Worm (Caenorhabditis elegans) whole organism, L4 larva: Measurements from ENCODE around the gene C02F5.5.
A peak's percentile ranks its signal among the peaks of the same experiment; 100 is the strongest.

ENCODE experiments used
- F26F4.8 ChIP-seq: fragments of 200-800 bp; sonication (Bioruptor generic); conservative IDR thresholded peaks from 2 replicates; pipeline ENCODE4 v1.3.6; 2022; ENCODE audit warnings: missing genetic modification characterization, missing compliant biosample characterization
- F49E8.2 ChIP-seq: sonication (generic microtip); optimal IDR thresholded peaks from 2 replicates; lab custom pipeline; 2016; ENCODE audit warnings: missing compliant biosample characterization, mild to moderate bottlenecking, missing genetic modification characterization, borderline replicate concordance
- T26A8.4 ChIP-seq: fragments of 200-800 bp; sonication (Bioruptor generic); IDR thresholded peaks from 2 replicates; pipeline ENCODE4 v1.3.6; 2022; ENCODE audit warnings: missing genetic modification characterization, missing compliant biosample characterization
- ZK337.2 ChIP-seq: fragments of 200-800 bp; sonication (Bioruptor generic); IDR thresholded peaks from 2 replicates; pipeline ENCODE4 v1.3.6; 2022; ENCODE audit warnings: missing genetic modification reagents, missing genetic modification characterization, missing compliant biosample characterization
- aly-2 ChIP-seq: sonication (generic microtip); optimal IDR thresholded peaks from 2 replicates; lab custom pipeline; 2018; ENCODE audit warnings: missing biosample characterization, missing genetic modification characterization
- ctbp-1 ChIP-seq: fragments of 200-800 bp; sonication (Bioruptor generic); IDR thresholded peaks from 2 replicates; pipeline ENCODE4 v1.3.6; 2022; ENCODE audit warnings: missing genetic modification reagents, missing genetic modification characterization, missing compliant biosample characterization
- daf-12 ChIP-seq: fragments of 150-350 bp; optimal IDR thresholded peaks from 2 replicates; lab custom pipeline; 2014; ENCODE audit warnings: missing biosample characterization, missing genetic modification reagents, missing genetic modification characterization
- fkh-10 ChIP-seq: fragments of 150-350 bp; optimal IDR thresholded peaks from 2 replicates; lab custom pipeline; 2014; ENCODE audit warnings: missing biosample characterization, missing genetic modification reagents, missing genetic modification characterization
- lin-13 ChIP-seq: fragments of 150-350 bp; optimal IDR thresholded peaks from 2 replicates; lab custom pipeline; 2014; ENCODE audit warnings: missing biosample characterization, missing genetic modification reagents, missing genetic modification characterization
- lin-15B ChIP-seq: fragments of 150-350 bp; sonication (generic microtip); optimal IDR thresholded peaks from 3 replicates; lab custom pipeline; 2014; ENCODE audit warnings: missing biosample characterization, missing genetic modification characterization
- lir-3 ChIP-seq: sonication (generic microtip); optimal IDR thresholded peaks from 2 replicates; lab custom pipeline; 2016; ENCODE audit warnings: mild to moderate bottlenecking, missing genetic modification characterization, missing compliant biosample characterization
- madf-9 ChIP-seq: fragments of 200-800 bp; sonication (Bioruptor generic); conservative IDR thresholded peaks from 2 replicates; pipeline ENCODE4 v1.3.6; 2022; ENCODE audit warnings: missing genetic modification reagents, missing genetic modification characterization, missing compliant biosample characterization
- mxl-2 ChIP-seq: fragments of 200-800 bp; sonication (Bioruptor generic); conservative IDR thresholded peaks from 2 replicates; pipeline ENCODE4 v1.3.6; 2022; ENCODE audit warnings: missing genetic modification reagents, missing genetic modification characterization, missing compliant biosample characterization
- nhr-25 ChIP-seq: sonication (generic microtip); optimal IDR thresholded peaks from 2 replicates; lab custom pipeline; 2017; ENCODE audit warnings: missing genetic modification characterization, mild to moderate bottlenecking, missing compliant biosample characterization, antibody characterized with exemption, moderate library complexity, borderline replicate concordance; ENCODE audit not compliant: insufficient read depth
- php-3 ChIP-seq: fragments of 200-800 bp; sonication (Bioruptor generic); IDR thresholded peaks from 2 replicates; pipeline ENCODE4 v1.3.6; 2022; ENCODE audit warnings: missing genetic modification reagents, missing genetic modification characterization, missing compliant biosample characterization
- spr-3 ChIP-seq: fragments of 200-800 bp; sonication (Bioruptor generic); optimal IDR thresholded peaks from 2 replicates; lab custom pipeline; 2018; ENCODE audit warnings: mild to moderate bottlenecking, missing genetic modification characterization, missing compliant biosample characterization
- tag-97 ChIP-seq: fragments of 200-800 bp; sonication (Bioruptor generic); IDR thresholded peaks from 2 replicates; pipeline ENCODE4 v1.3.6; 2022; ENCODE audit warnings: missing genetic modification characterization, missing compliant biosample characterization
- unc-130 ChIP-seq: sonication (generic microtip); optimal IDR thresholded peaks from 2 replicates; lab custom pipeline; 2016; ENCODE audit warnings: missing genetic modification reagents, missing genetic modification characterization, missing compliant biosample characterization
- unc-62 ChIP-seq, 3 experiments: fragments of 150-350 bp in 1 of 3; sonication (generic microtip); optimal IDR thresholded peaks in 2 of 3; peaks in 1 of 3; 1 replicate in 1 of 3; 2 replicates in 2 of 3; lab custom pipeline; 2014 to 2017; ENCODE audit warnings: missing biosample characterization in 3 of 3, missing genetic modification characterization in 3 of 3, missing genetic modification reagents in 3 of 3, missing genotype in 1 of 3

Gene C02F5.5

ce11 chrIII:8281310-8281709, 45.3 kb downstream of the C02F5.5 start:
- no peak for TF ChIP-seq php-3 (GFP tag; lab: Robert Waterston, UW)
- TF ChIP-seq tag-97 (GFP tag; lab: Robert Waterston, UW), result no peak
- no peak for TF ChIP-seq daf-12 (tag; lab: Kevin White, UChicago)
- no peak for TF ChIP-seq F26F4.8 (GFP tag; lab: Robert Waterston, UW)
- peak in 1 of 2 experiments; percentile 92 for TF ChIP-seq unc-62 (GFP tag; optimal IDR thresholded peaks at IDR 0.05 in 1 of 2; lab: Kevin White, UChicago)
- TF ChIP-seq unc-62 (tag; optimal IDR thresholded peaks at IDR 0.05; lab: Kevin White, UChicago), result no peak
- no peak for TF ChIP-seq lir-3 (tag; lab: Kevin White, UChicago)
- TF ChIP-seq ctbp-1, result no peak

ce11 chrIII:8283525-8283924, 47.5 kb downstream of the C02F5.5 start:
- TF ChIP-seq mxl-2 (no peak), lin-13 (no peak), T26A8.4 (no peak), madf-9 (no peak), F49E8.2 (no peak), nhr-25 (tag; lab: Kevin White, UChicago) (no peak), unc-130 (GFP tag; lab: Kevin White, UChicago) (no peak), ZK337.2 (GFP tag; lab: Robert Waterston, UW) (no peak)

- TF ChIP-seq aly-2 (tag; lab: Kevin White, UChicago) (no peak), nhr-25 (tag; lab: Kevin White, UChicago) (no peak), spr-3 (no peak), fkh-10 (peak; percentile 54), lin-15B (tag; lab: Kevin White, UChicago) (no peak)
Observed at ce11 chrIII:8286003-8286402, 50.0 kb downstream of the C02F5.5 start.
